Worm (Caenorhabditis elegans): ENCODE data around the gene eif-3.G.

Gene eif-3.G

ce11 chrII:8431954-8432353 is 10.6 kb upstream of the eif-3.G start, which contains the start of gene acp-2:
Gene acp-2, minus strand, starts transcription at chrII:8432054.
- TF ChIP-seq nfya-1 (tag; optimal IDR thresholded peaks at IDR 0.05; ENCODE audit: borderline replicate concordance, insufficient read depth) = no peak
- no peak for TF ChIP-seq C17E4.6 (GFP tag; IDR thresholded peaks at IDR 0.05)
- no peak for TF ChIP-seq ztf-6 (GFP tag; IDR thresholded peaks at IDR 0.05)

ce11 chrII:8432949-8433348 is 9.6 kb upstream of the eif-3.G start:
- TF ChIP-seq snpc-4 (GFP tag; optimal IDR thresholded peaks at IDR 0.05) = peak; percentile 33
- TF ChIP-seq snpc-4 (tag; optimal IDR thresholded peaks at IDR 0.05) = peak in 2 of 4 experiments; percentile 55 to 85
- TF ChIP-seq pbrm-1 (GFP tag; IDR thresholded peaks at IDR 0.05) = peak; percentile 61
- TF ChIP-seq hmg-1.2 (GFP tag; IDR thresholded peaks at IDR 0.05) = peak; percentile 46
- TF ChIP-seq snpc-1.1 (tag; optimal IDR thresholded peaks at IDR 0.05; ENCODE audit: insufficient read depth) = peak; percentile 51
- 0 out of 2 replicates have a peak, but pooled peaks have one; percentile 67 for TF ChIP-seq attf-6 (GFP tag; IDR thresholded peaks at IDR 0.05)

ce11 chrII:8435005-8435404 is 7.6 kb upstream of the eif-3.G start, which contains the start of gene acp-4:
Gene acp-4, minus strand, starts transcription at chrII:8435105.
- TF ChIP-seq K12H6.12 (tag; optimal IDR thresholded peaks at IDR 0.05) = no peak
- TF ChIP-seq rec-8 (tag; optimal IDR thresholded peaks at IDR 0.05) = no peak

- TF ChIP-seq ztf-18 (tag; optimal IDR thresholded peaks at IDR 0.05) (no peak), pbrm-1 (GFP tag; IDR thresholded peaks at IDR 0.05) (no peak), T07F8.4 (tag; optimal IDR thresholded peaks at IDR 0.05) (no peak), mes-4 (tag; optimal IDR thresholded peaks at IDR 0.05) (no peak), die-1 (tag; optimal IDR thresholded peaks at IDR 0.05) (no peak), mel-28 (tag; optimal IDR thresholded peaks at IDR 0.05; ENCODE audit: borderline replicate concordance) (no peak), B0019.2 (GFP tag; conservative IDR thresholded peaks at IDR 0.05) (no peak), F57C9.4 (tag; optimal IDR thresholded peaks at IDR 0.05) (no peak), nhr-90 (tag; optimal IDR thresholded peaks at IDR 0.05) (no peak), lin-26 (GFP tag; IDR thresholded peaks at IDR 0.05) (no peak), F39B2.1 (GFP tag; IDR thresholded peaks at IDR 0.05) (no peak), dpff-1 (tag; optimal IDR thresholded peaks at IDR 0.05) (no peak), xnd-1 (tag; optimal IDR thresholded peaks at IDR 0.05) (no peak), snpc-4 (GFP tag; optimal IDR thresholded peaks at IDR 0.05) (no peak), snpc-4 (tag; optimal IDR thresholded peaks at IDR 0.05) (no peak), rec-8 (tag; optimal IDR thresholded peaks at IDR 0.05) (no peak), lsl-1 (GFP tag; optimal IDR thresholded peaks at IDR 0.05) (no peak), C06A6.2 (GFP tag; conservative IDR thresholded peaks at IDR 0.05) (no peak)
These were observed 5.5 kb upstream of the eif-3.G start, which contains the start of gene acp-3 for ce11 chrII:8437035-8437434. Gene acp-3, minus strand, starts transcription at chrII:8437135.

ce11 chrII:8438791-8439287 is 3.7 kb upstream of the eif-3.G start, which contains the start of gene lips-10:
Gene lips-10, plus strand, starts transcription at chrII:8439168.
- no peak for TF ChIP-seq repo-1 (tag; optimal IDR thresholded peaks at IDR 0.05)
- no peak for TF ChIP-seq nhr-80 (tag; optimal IDR thresholded peaks at IDR 0.05)
- TF ChIP-seq chd-7 (tag; optimal IDR thresholded peaks at IDR 0.05) = no peak
- no peak for TF ChIP-seq ceh-40 (GFP tag; IDR thresholded peaks at IDR 0.05)
- TF ChIP-seq pha-4 (tag; optimal IDR thresholded peaks at IDR 0.05) = no peak
- TF ChIP-seq mcd-1 (GFP tag; IDR thresholded peaks at IDR 0.05) = no peak
- no peak for TF ChIP-seq C17E4.6 (GFP tag; IDR thresholded peaks at IDR 0.05)
- TF ChIP-seq C06A6.2 (GFP tag; conservative IDR thresholded peaks at IDR 0.05) = no peak
- TF ChIP-seq ceh-79 (tag; optimal IDR thresholded peaks at IDR 0.05) = no peak
- no peak for TF ChIP-seq T26A5.8 (tag; optimal IDR thresholded peaks at IDR 0.05)

Measured in whole organism, young adult.